Fruit fly (Drosophila melanogaster) S2 (cell line): ENCODE results near the gene cad.
A peak's percentile ranks its signal among the peaks of the same experiment; 100 is the strongest.

ENCODE experiments used
- CG8478 ChIP-seq: fragments of >200 bp; optimal IDR thresholded peaks from 2 replicates; lab custom pipeline; 2018
- CTCF ChIP-seq, 2 experiments: fragments of >200 bp; optimal IDR thresholded peaks; 2 replicates each; lab custom pipeline; 2018

The cad gene

dm6 chr2L:20760956-20761355 lies 9.6 kb upstream of the cad start:
- TF ChIP-seq CG8478 (lab: Kevin White, UChicago) (no peak), CTCF (optimal IDR thresholded peaks at IDR 0.05; lab: Kevin White, UChicago) (no peak)

dm6 chr2L:20761951-20762538 lies 8.5 kb upstream of the cad start:
- TF ChIP-seq CG8478 (lab: Kevin White, UChicago) (no peak), CTCF (optimal IDR thresholded peaks at IDR 0.05; lab: Kevin White, UChicago) (no peak)

DNA sequence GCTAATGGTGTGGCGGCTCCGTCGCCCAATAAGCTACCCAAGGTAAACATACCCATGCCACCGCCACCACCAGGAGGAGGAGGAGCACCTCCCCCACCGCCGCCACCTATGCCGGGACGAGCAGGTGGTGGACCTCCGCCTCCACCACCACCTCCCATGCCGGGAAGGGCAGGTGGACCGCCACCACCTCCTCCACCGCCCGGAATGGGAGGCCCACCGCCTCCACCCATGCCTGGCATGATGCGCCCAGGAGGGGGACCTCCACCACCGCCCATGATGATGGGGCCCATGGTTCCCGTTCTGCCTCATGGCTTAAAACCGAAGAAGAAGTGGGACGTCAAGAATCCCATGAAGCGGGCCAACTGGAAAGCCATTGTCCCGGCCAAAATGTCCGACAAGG lies 5.9 kb upstream of the cad start:
- TF ChIP-seq CG8478 (lab: Kevin White, UChicago) (no peak), CTCF (optimal IDR thresholded peaks at IDR 0.05; lab: Kevin White, UChicago) (no peak)

- TF ChIP-seq CTCF (optimal IDR thresholded peaks at IDR 0.05; lab: Kevin White, UChicago) (no peak), CG8478 (lab: Kevin White, UChicago) (no peak)
These were observed 1.9 kb upstream of the cad start for dm6 chr2L:20768568-20769071.

- no peak for TF ChIP-seq CG8478 (lab: Kevin White, UChicago)
- TF ChIP-seq CTCF (optimal IDR thresholded peaks at IDR 0.05; lab: Kevin White, UChicago), result no peak
These were observed 3.0 kb downstream of the cad start for dm6 chr2L:20773453-20774054.

dm6 chr2L:20774464-20774863 lies 3.9 kb downstream of the cad start:
- no peak for TF ChIP-seq CTCF (optimal IDR thresholded peaks at IDR 0.05; lab: Kevin White, UChicago)
- no peak for TF ChIP-seq CG8478 (lab: Kevin White, UChicago)

- TF ChIP-seq CG8478 (lab: Kevin White, UChicago) (no peak), CTCF (optimal IDR thresholded peaks at IDR 0.05; lab: Kevin White, UChicago) (no peak)
These were observed 5.4 kb downstream of the cad start for dm6 chr2L:20775941-20776340.

DNA sequence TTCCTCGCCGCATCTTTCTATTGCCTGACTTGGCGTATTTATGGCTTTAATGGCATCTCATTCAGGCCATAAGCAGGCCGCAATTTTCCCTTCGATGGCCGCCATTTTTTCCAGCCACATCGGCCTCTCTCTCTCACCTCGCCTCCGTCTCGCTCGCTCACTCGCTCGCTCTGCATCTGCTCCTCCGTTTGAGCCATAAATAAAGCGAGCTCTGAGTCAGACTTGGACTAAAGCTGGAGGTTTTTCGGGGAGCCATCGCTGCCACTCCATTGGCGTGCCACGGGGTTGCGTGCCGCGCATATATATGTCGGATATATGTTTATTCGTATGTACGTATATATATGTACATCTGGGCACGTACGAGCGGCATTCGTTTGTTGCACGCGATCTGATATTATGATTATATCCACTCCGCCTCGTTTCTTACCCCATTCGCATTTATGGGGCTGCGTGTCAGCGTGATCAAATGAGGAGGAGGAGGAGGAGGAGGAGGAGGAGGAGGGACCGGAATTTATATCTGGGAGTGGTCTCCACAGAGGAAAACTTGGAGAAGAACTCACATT lies 6.5 kb downstream of the cad start:
- no peak for TF ChIP-seq CTCF (optimal IDR thresholded peaks at IDR 0.05; lab: Kevin White, UChicago)
- TF ChIP-seq CG8478 (lab: Kevin White, UChicago), result no peak

dm6 chr2L:20778380-20778779 lies 7.8 kb downstream of the cad start:
- TF ChIP-seq CG8478 (lab: Kevin White, UChicago) (no peak), CTCF (optimal IDR thresholded peaks at IDR 0.05; lab: Kevin White, UChicago) (no peak)

dm6 chr2L:20780768-20781167 lies 10.2 kb downstream of the cad start:
- TF ChIP-seq CG8478 (lab: Kevin White, UChicago) (no peak), CTCF (optimal IDR thresholded peaks at IDR 0.05; lab: Kevin White, UChicago) (no peak)

- no peak for TF ChIP-seq CG8478 (lab: Kevin White, UChicago)
- TF ChIP-seq CTCF (optimal IDR thresholded peaks at IDR 0.05; lab: Kevin White, UChicago), result no peak
These were observed 12.5 kb downstream of the cad start for dm6 chr2L:20783044-20783443.

DNA sequence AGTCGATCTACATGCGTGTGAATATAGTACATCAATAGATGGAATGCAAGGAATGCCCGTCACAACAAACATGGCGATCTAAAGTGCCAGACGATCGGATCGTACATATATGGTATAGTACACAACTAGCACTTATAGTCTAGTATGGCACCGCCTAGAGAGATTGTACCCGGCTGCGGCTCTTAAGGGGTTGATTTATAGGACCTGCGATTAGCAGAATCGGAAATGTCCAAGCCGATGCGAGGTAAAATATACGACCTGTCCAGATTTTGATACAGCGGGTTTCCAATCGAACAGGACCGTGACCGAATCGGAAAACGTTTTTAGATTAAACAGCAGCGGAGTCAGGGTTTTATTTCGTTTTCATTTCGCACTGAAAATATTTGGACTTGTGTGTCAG lies 13.4 kb downstream of the cad start:
- no peak for TF ChIP-seq CG8478 (lab: Kevin White, UChicago)
- no peak for TF ChIP-seq CTCF (optimal IDR thresholded peaks at IDR 0.05; lab: Kevin White, UChicago)

- no peak for TF ChIP-seq CG8478 (lab: Kevin White, UChicago)
- no peak for TF ChIP-seq CTCF (optimal IDR thresholded peaks at IDR 0.05; lab: Kevin White, UChicago)
These were observed 14.8 kb downstream of the cad start for dm6 chr2L:20785333-20785732.

DNA sequence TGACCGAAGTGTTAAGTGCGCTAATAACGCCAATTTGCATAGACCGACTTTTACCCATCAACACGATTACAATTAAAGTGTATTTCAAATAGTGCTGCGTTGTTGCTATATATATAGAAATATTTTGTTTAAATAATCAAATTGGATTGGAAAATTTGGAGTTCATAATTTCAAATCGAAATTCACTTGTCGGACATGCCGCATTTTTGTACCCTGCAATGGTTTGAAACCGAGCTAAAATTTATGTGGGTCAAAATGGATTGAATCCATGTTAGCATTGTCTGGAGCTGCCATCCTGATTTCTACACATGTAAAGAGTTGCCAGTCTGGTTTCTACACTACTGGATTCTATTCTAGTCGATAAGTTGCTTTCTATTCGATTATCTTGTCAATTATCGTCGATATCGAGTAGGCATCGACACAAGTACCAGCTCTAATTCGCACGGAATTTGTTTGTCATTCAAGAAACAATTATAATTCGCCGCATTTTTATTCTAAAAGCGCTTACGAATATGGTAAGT lies 16.8 kb downstream of the cad start, which contains the start of gene Pomp:
TSS of gene Pomp (plus strand) at position 386 of the 521 bp plus-strand sequence.
- TF ChIP-seq CTCF (optimal IDR thresholded peaks at IDR 0.05; lab: Kevin White, UChicago) (peak; percentile 77 to 78), CG8478 (lab: Kevin White, UChicago) (no peak)

- TF ChIP-seq CG8478 (lab: Kevin White, UChicago) (no peak), CTCF (optimal IDR thresholded peaks at IDR 0.05; lab: Kevin White, UChicago) (no peak)
These were observed 17.5 kb downstream of the cad start for dm6 chr2L:20788050-20788449.
